Fruit fly (Drosophila melanogaster) whole organism, embryonic: Measurements from ENCODE around the gene CBP.

Source experiments
- ATbp ChIP-seq: fragments of 200-800 bp; sonication (Bioruptor generic); optimal IDR thresholded peaks from 2 replicates; lab custom pipeline; 2017; ENCODE audit warnings: missing biosample characterization, mild to moderate bottlenecking, missing genetic modification characterization, missing genetic modification reagents
- Bdp1 ChIP-seq: fragments of 200-800 bp; sonication (Bioruptor generic); optimal IDR thresholded peaks from 3 replicates; lab custom pipeline; 2016; ENCODE audit warnings: missing biosample characterization, missing genetic modification characterization
- CG10147 ChIP-seq: fragments of 200-800 bp; sonication (Bioruptor generic); optimal IDR thresholded peaks from 2 replicates; lab custom pipeline; 2019; ENCODE audit warnings: missing biosample characterization, mild to moderate bottlenecking, missing genetic modification characterization, moderate library complexity
- CG1024 ChIP-seq: fragments of 200-800 bp; sonication (Bioruptor generic); IDR thresholded peaks from 2 replicates; pipeline ENCODE4 v1.3.6; 2022; ENCODE audit warnings: missing biosample characterization, missing genetic modification characterization
- CG10565 ChIP-seq: fragments of 200-800 bp; sonication (Bioruptor generic); optimal IDR thresholded peaks from 3 replicates; lab custom pipeline; 2016; ENCODE audit warnings: missing biosample characterization, mild to moderate bottlenecking, missing genetic modification characterization
- CG10654 ChIP-seq: fragments of 200-800 bp; sonication (Bioruptor generic); optimal IDR thresholded peaks from 2 replicates; lab custom pipeline; 2016; ENCODE audit warnings: missing biosample characterization, missing genetic modification characterization
- CG10959 ChIP-seq: fragments of 200-800 bp; sonication (Bioruptor generic); IDR thresholded peaks from 2 replicates; pipeline ENCODE4 v1.3.6; 2022; ENCODE audit warnings: missing biosample characterization, missing genetic modification characterization
- CG10979 ChIP-seq: fragments of 200-800 bp; sonication (Bioruptor generic); optimal IDR thresholded peaks from 2 replicates; lab custom pipeline; 2018; ENCODE audit warnings: missing biosample characterization, mild to moderate bottlenecking, missing genetic modification characterization, moderate library complexity
- CG11723 ChIP-seq: fragments of 200-800 bp; sonication (Bioruptor generic); optimal IDR thresholded peaks from 2 replicates; lab custom pipeline; 2017; ENCODE audit warnings: missing biosample characterization, mild to moderate bottlenecking, missing genetic modification characterization
- CG1233 ChIP-seq: fragments of 200-800 bp; sonication (Bioruptor generic); optimal IDR thresholded peaks from 4 replicates; lab custom pipeline; 2018; ENCODE audit warnings: missing biosample characterization, mild to moderate bottlenecking, missing genetic modification characterization
- CG12942 ChIP-seq: fragments of 200-800 bp; sonication (Bioruptor generic); optimal IDR thresholded peaks from 3 replicates; lab custom pipeline; 2016; ENCODE audit warnings: missing biosample characterization, missing genetic modification characterization
- CG14860 ChIP-seq: fragments of 200-800 bp; sonication (Bioruptor generic); IDR thresholded peaks from 3 replicates; pipeline ENCODE4 v1.3.6; 2022; ENCODE audit warnings: missing biosample characterization, missing genetic modification characterization; ENCODE audit not compliant: partially characterized antibody
- CG14965 ChIP-seq: fragments of 200-800 bp; sonication (Bioruptor generic); optimal IDR thresholded peaks from 2 replicates; lab custom pipeline; 2016; ENCODE audit warnings: missing biosample characterization, missing genetic modification characterization, borderline replicate concordance
- CG15514 ChIP-seq: fragments of 200-800 bp; sonication (Bioruptor generic); optimal IDR thresholded peaks from 3 replicates; lab custom pipeline; 2017; ENCODE audit warnings: missing biosample characterization, missing genetic modification characterization, mild to moderate bottlenecking, moderate library complexity, missing genetic modification reagents
- CG15601 ChIP-seq: fragments of 200-800 bp; sonication (Bioruptor generic); optimal IDR thresholded peaks from 3 replicates; lab custom pipeline; 2019; ENCODE audit warnings: missing biosample characterization, mild to moderate bottlenecking, missing genetic modification characterization, moderate library complexity
- CG1647 ChIP-seq: fragments of 200-800 bp; sonication (Bioruptor generic); optimal IDR thresholded peaks from 3 replicates; lab custom pipeline; 2016; ENCODE audit warnings: missing biosample characterization, missing genetic modification characterization
- CG16813 ChIP-seq: fragments of 200-800 bp; sonication (Bioruptor generic); IDR thresholded peaks from 3 replicates; pipeline ENCODE4 v1.3.6; 2022; ENCODE audit warnings: missing biosample characterization, missing genetic modification characterization; ENCODE audit not compliant: partially characterized antibody
- CG18619 ChIP-seq: fragments of 200-800 bp; sonication (Bioruptor generic); optimal IDR thresholded peaks from 3 replicates; lab custom pipeline; 2017; ENCODE audit warnings: missing biosample characterization, mild to moderate bottlenecking, missing genetic modification characterization
- CG30020 ChIP-seq: fragments of 200-800 bp; optimal IDR thresholded peaks from 2 replicates; lab custom pipeline; 2019; ENCODE audit warnings: missing biosample characterization, mild to moderate bottlenecking, missing genetic modification characterization, moderate library complexity
- CG32532 ChIP-seq: fragments of 200-800 bp; sonication (Bioruptor generic); IDR thresholded peaks from 2 replicates; pipeline ENCODE4 v1.3.6; 2022; ENCODE audit warnings: missing biosample characterization, missing genetic modification characterization
- CG34376 ChIP-seq: fragments of 200-800 bp; sonication (Bioruptor generic); optimal IDR thresholded peaks from 2 replicates; lab custom pipeline; 2018; ENCODE audit warnings: missing biosample characterization, mild to moderate bottlenecking, missing genetic modification characterization
- CG4282 ChIP-seq: fragments of 200-800 bp; sonication (Bioruptor generic); optimal IDR thresholded peaks from 2 replicates; lab custom pipeline; 2016; ENCODE audit warnings: missing biosample characterization, missing genetic modification characterization
- CG6813 ChIP-seq: fragments of 200-800 bp; sonication (Bioruptor generic); optimal IDR thresholded peaks from 2 replicates; lab custom pipeline; 2017; ENCODE audit warnings: missing biosample characterization, missing genetic modification characterization, mild to moderate bottlenecking, moderate library complexity, missing genetic modification reagents
- CHES-1-like ChIP-seq: fragments of 200-800 bp; sonication (Bioruptor generic); optimal IDR thresholded peaks from 2 replicates; lab custom pipeline; 2016; ENCODE audit warnings: missing biosample characterization, missing genetic modification characterization
- D19B ChIP-seq: fragments of 200-800 bp; sonication (Bioruptor generic); optimal IDR thresholded peaks from 2 replicates; lab custom pipeline; 2017; ENCODE audit warnings: missing biosample characterization, mild to moderate bottlenecking, missing genetic modification characterization
- Dek ChIP-seq: fragments of 200-800 bp; sonication (Bioruptor generic); optimal IDR thresholded peaks from 3 replicates; lab custom pipeline; 2019; ENCODE audit warnings: missing biosample characterization, mild to moderate bottlenecking, missing genetic modification characterization, moderate library complexity
- Eip74EF ChIP-seq, 2 experiments: fragments of 200-800 bp in 1 of 2; fragments of >200 bp in 1 of 2; sonication (Bioruptor generic) in 1 of 2; optimal IDR thresholded peaks; 2 replicates each; lab custom pipeline; 2017 to 2019; ENCODE audit warnings: missing biosample characterization in 2 of 2, missing genetic modification characterization in 2 of 2, mild to moderate bottlenecking in 1 of 2, moderate library complexity in 1 of 2
- Gug ChIP-seq: fragments of 200-800 bp; sonication (Bioruptor generic); IDR thresholded peaks from 4 replicates; pipeline ENCODE4 v1.3.6; 2022; ENCODE audit warnings: missing biosample characterization, missing genetic modification characterization
- HLH4C ChIP-seq: fragments of 200-800 bp; sonication (Bioruptor generic); IDR thresholded peaks from 3 replicates; pipeline ENCODE4 v1.3.6; 2022; ENCODE audit warnings: missing biosample characterization, missing genetic modification characterization; ENCODE audit not compliant: partially characterized antibody
- Jarid2 ChIP-seq: fragments of 200-800 bp; sonication (Bioruptor generic); optimal IDR thresholded peaks from 3 replicates; lab custom pipeline; 2017; ENCODE audit warnings: mild to moderate bottlenecking, missing biosample characterization, missing genetic modification reagents, missing genetic modification characterization
- Mad ChIP-seq: fragments of 200-800 bp; sonication (Bioruptor generic); optimal IDR thresholded peaks from 2 replicates; lab custom pipeline; 2016; ENCODE audit warnings: missing biosample characterization, missing genetic modification characterization
- Max ChIP-seq: fragments of 200-800 bp; sonication (Bioruptor generic); optimal IDR thresholded peaks from 2 replicates; lab custom pipeline; 2016; ENCODE audit warnings: missing biosample characterization, mild to moderate bottlenecking, missing genetic modification characterization
- Tbp ChIP-seq: fragments of >200 bp; optimal IDR thresholded peaks from 2 replicates; lab custom pipeline; 2018; ENCODE audit warnings: missing biosample characterization, missing genetic modification characterization
- al ChIP-seq: fragments of 200-800 bp; sonication (Bioruptor generic); IDR thresholded peaks from 2 replicates; pipeline ENCODE4 v1.3.6; 2022; ENCODE audit warnings: missing biosample characterization, missing genetic modification characterization
- aop ChIP-seq: fragments of 200-800 bp; sonication (Bioruptor generic); IDR thresholded peaks from 2 replicates; pipeline ENCODE4 v1.3.6; 2022; ENCODE audit warnings: missing biosample characterization, missing genetic modification characterization
- chm ChIP-seq: fragments of 200-800 bp; sonication (Bioruptor generic); IDR thresholded peaks from 2 replicates; pipeline ENCODE4 v1.3.6; 2022; ENCODE audit warnings: missing biosample characterization, missing genetic modification characterization
- cwo ChIP-seq: fragments of 200-800 bp; sonication (Bioruptor generic); optimal IDR thresholded peaks from 3 replicates; lab custom pipeline; 2017; ENCODE audit warnings: missing biosample characterization, missing genetic modification characterization, mild to moderate bottlenecking, moderate library complexity, missing genetic modification reagents
- dati ChIP-seq: fragments of 200-800 bp; sonication (Bioruptor generic); IDR thresholded peaks from 2 replicates; pipeline ENCODE4 v1.3.6; 2022; ENCODE audit warnings: missing biosample characterization, missing genetic modification characterization
- dmrt11E ChIP-seq: fragments of 200-800 bp; sonication (Bioruptor generic); optimal IDR thresholded peaks from 3 replicates; lab custom pipeline; 2018; ENCODE audit warnings: missing biosample characterization, mild to moderate bottlenecking, missing genetic modification characterization, moderate library complexity
- esg ChIP-seq: fragments of 200-800 bp; sonication (Bioruptor generic); conservative IDR thresholded peaks from 2 replicates; pipeline ENCODE4 v1.3.6; 2022; ENCODE audit warnings: missing biosample characterization, missing genetic modification characterization
- gt ChIP-seq: fragments of 200-800 bp; sonication (Bioruptor generic); IDR thresholded peaks from 2 replicates; pipeline ENCODE4 v1.3.6; 2022; ENCODE audit warnings: missing biosample characterization, missing genetic modification characterization
- hb ChIP-seq: fragments of 200-800 bp; sonication (Bioruptor generic); IDR thresholded peaks from 3 replicates; pipeline ENCODE4 v1.3.6; 2022; ENCODE audit warnings: missing biosample characterization, missing genetic modification characterization; ENCODE audit not compliant: partially characterized antibody
- kah ChIP-seq: fragments of 200-800 bp; sonication (Bioruptor generic); optimal IDR thresholded peaks from 2 replicates; lab custom pipeline; 2018; ENCODE audit warnings: missing biosample characterization, mild to moderate bottlenecking, missing genetic modification characterization
- pb ChIP-seq: fragments of 200-800 bp; sonication (Bioruptor generic); optimal IDR thresholded peaks from 3 replicates; lab custom pipeline; 2016; ENCODE audit warnings: missing biosample characterization, missing genetic modification characterization
- psq ChIP-seq: fragments of 200-800 bp; sonication (Bioruptor generic); optimal IDR thresholded peaks from 2 replicates; lab custom pipeline; 2017; ENCODE audit warnings: missing biosample characterization, missing genetic modification characterization
- rib ChIP-seq: fragments of 200-800 bp; sonication (Bioruptor generic); IDR thresholded peaks from 2 replicates; pipeline ENCODE4 v1.3.6; 2022; ENCODE audit warnings: missing biosample characterization, missing genetic modification characterization
- slp2 ChIP-seq: fragments of 200-800 bp; sonication (Bioruptor generic); optimal IDR thresholded peaks from 2 replicates; lab custom pipeline; 2016; ENCODE audit warnings: missing biosample characterization, missing genetic modification characterization
- vfl ChIP-seq: fragments of 200-800 bp; sonication (Bioruptor generic); optimal IDR thresholded peaks from 2 replicates; lab custom pipeline; 2016; ENCODE audit warnings: missing biosample characterization, missing genetic modification characterization
- wdn ChIP-seq: fragments of 200-800 bp; sonication (Bioruptor generic); IDR thresholded peaks from 2 replicates; pipeline ENCODE4 v1.3.6; 2022; ENCODE audit warnings: missing biosample characterization, missing genetic modification characterization
- zfh1 ChIP-seq: fragments of 200-800 bp; sonication (Bioruptor generic); IDR thresholded peaks from 3 replicates; pipeline ENCODE4 v1.3.6; 2022; ENCODE audit warnings: missing biosample characterization, missing genetic modification characterization

CBP gene

dm6 chrX:7290811-7291515, 46.2 kb upstream of the CBP start, which contains the start of gene unc-119 (continued):
- TF ChIP-seq esg (GFP tag; lab: Robert Waterston, UW), result no peak
- TF ChIP-seq CG10654 (GFP tag; lab: Kevin White, UChicago), result no peak
- TF ChIP-seq wdn (GFP tag; lab: Robert Waterston, UW), result no peak
- TF ChIP-seq dmrt11E, result no peak
- TF ChIP-seq CG10959 (GFP tag; lab: Robert Waterston, UW), result no peak
- no peak for TF ChIP-seq CG10979 (tag; lab: Kevin White, UChicago)
- TF ChIP-seq CG14860 (GFP tag; lab: Robert Waterston, UW), result 0 out of 3 replicates have a peak, but pooled peaks have one; percentile 36
- TF ChIP-seq Mad (GFP tag; lab: Kevin White, UChicago), result no peak
- peak; percentile 1 for TF ChIP-seq CG10147 (GFP tag; lab: Kevin White, UChicago)
- TF ChIP-seq Bdp1, result no peak
- TF ChIP-seq CG1647 (GFP tag; lab: Kevin White, UChicago), result no peak
- peak; percentile 38 for TF ChIP-seq CG15601 (tag; lab: Kevin White, UChicago)
- TF ChIP-seq kah (GFP tag; lab: Kevin White, UChicago), result no peak
- TF ChIP-seq ATbp, result no peak
- TF ChIP-seq cwo, result no peak
- no peak for TF ChIP-seq D19B (GFP tag; lab: Kevin White, UChicago)
- TF ChIP-seq CG32532, result no peak
- no peak for TF ChIP-seq Dek
- TF ChIP-seq CHES-1-like (GFP tag; lab: Kevin White, UChicago), result peak; percentile 14
- no peak for TF ChIP-seq vfl (GFP tag; lab: Kevin White, UChicago)
- no peak for TF ChIP-seq CG1233 (GFP tag; lab: Kevin White, UChicago)
- TF ChIP-seq aop (GFP tag; lab: Robert Waterston, UW), result no peak
- TF ChIP-seq Eip74EF (GFP tag; optimal IDR thresholded peaks at IDR 0.05; lab: Kevin White, UChicago), result no peak
- TF ChIP-seq gt (GFP tag; lab: Robert Waterston, UW), result no peak
- TF ChIP-seq hb, result peak; percentile 60; the same call in 2 of the 3 replicates
- TF ChIP-seq CG15514 (GFP tag; lab: Kevin White, UChicago), result peak; percentile 52
- TF ChIP-seq CG10565 (GFP tag; lab: Kevin White, UChicago), result no peak
- TF ChIP-seq CG14965 (GFP tag; lab: Kevin White, UChicago), result no peak
- TF ChIP-seq psq (GFP tag; lab: Kevin White, UChicago), result no peak
- TF ChIP-seq CG34376, result no peak
- TF ChIP-seq CG16813 (GFP tag; lab: Robert Waterston, UW), result peak; percentile 71
- no peak for TF ChIP-seq chm (GFP tag; lab: Robert Waterston, UW)
- no peak for TF ChIP-seq zfh1
- TF ChIP-seq CG6813 (GFP tag; lab: Kevin White, UChicago), result no peak
- peak; percentile 80 for TF ChIP-seq rib (GFP tag; lab: Robert Waterston, UW)
- no peak for TF ChIP-seq pb (GFP tag; lab: Kevin White, UChicago)
- TF ChIP-seq CG1024 (GFP tag; lab: Robert Waterston, UW), result no peak
- TF ChIP-seq Tbp, result no peak
- no peak for TF ChIP-seq CG11723 (GFP tag; lab: Kevin White, UChicago)
- no peak for TF ChIP-seq dati (GFP tag; lab: Robert Waterston, UW)
- peak; percentile 63; the same call in 2 of the 3 replicates for TF ChIP-seq HLH4C (GFP tag; lab: Robert Waterston, UW)
- no peak for TF ChIP-seq CG4282 (GFP tag; lab: Kevin White, UChicago)
- no peak for TF ChIP-seq al
- TF ChIP-seq CG30020 (tag; lab: Kevin White, UChicago), result peak; percentile 32
- TF ChIP-seq Jarid2, result no peak
- TF ChIP-seq CG12942 (GFP tag; lab: Kevin White, UChicago), result no peak
- no peak for TF ChIP-seq CG18619 (GFP tag; lab: Kevin White, UChicago)
- no peak for TF ChIP-seq Gug (GFP tag; lab: Robert Waterston, UW)
- no peak for TF ChIP-seq Max (GFP tag; lab: Kevin White, UChicago)
- TF ChIP-seq slp2, result no peak
